Comparison of ENCODE assay signal across 2 fruit fly cellular contexts in genomic region chrX:17493635-17494296, dm6.
TF ChIP-seq lines count a peak whose summit lies in the region.

No protein-coding gene starts in this region.

TF ChIP-seq in whole organism, embryonic, 481 proteins besides CTCF, POLR2A, EP300 and RAD21 (continued from another document):
- no peak for TF ChIP-seq scrt (GFP tag; optimal IDR thresholded peaks at IDR 0.05; lab: Kevin White, UChicago)
- TF ChIP-seq peb (GFP tag; IDR thresholded peaks at IDR 0.05; lab: Robert Waterston, UW) = no peak
- peak; percentile 20 for TF ChIP-seq CG2712 (tag; optimal IDR thresholded peaks at IDR 0.05; lab: Kevin White, UChicago)
- TF ChIP-seq gem (tag; optimal IDR thresholded peaks at IDR 0.05; lab: Kevin White, UChicago) = peak; percentile 17
- peak; percentile 26; the same call in 1 of the 3 replicates for TF ChIP-seq CG16813 (GFP tag; IDR thresholded peaks at IDR 0.05; lab: Robert Waterston, UW; ENCODE audit: partially characterized antibody)
- TF ChIP-seq gce (GFP tag; IDR thresholded peaks at IDR 0.05; lab: Robert Waterston, UW) = no peak
- TF ChIP-seq CG6813 (GFP tag; optimal IDR thresholded peaks at IDR 0.05; lab: Kevin White, UChicago) = no peak
- TF ChIP-seq CG6254 (GFP tag; optimal IDR thresholded peaks at IDR 0.05; lab: Kevin White, UChicago) = no peak
- TF ChIP-seq Dek (tag; optimal IDR thresholded peaks at IDR 0.05; lab: Kevin White, UChicago) = no peak
- no peak for TF ChIP-seq CG17829 (tag; optimal IDR thresholded peaks at IDR 0.05; lab: Kevin White, UChicago)
- no peak for TF ChIP-seq fru (optimal IDR thresholded peaks at IDR 0.05; lab: Kevin White, UChicago)
- no peak for TF ChIP-seq Hr51 (GFP tag; optimal IDR thresholded peaks at IDR 0.05; lab: Kevin White, UChicago)
- TF ChIP-seq eyg (GFP tag; optimal IDR thresholded peaks at IDR 0.05; lab: Kevin White, UChicago) = no peak
- no peak for TF ChIP-seq CG32767 (GFP tag; IDR thresholded peaks at IDR 0.05; lab: Robert Waterston, UW)
- TF ChIP-seq vvl (GFP tag; IDR thresholded peaks at IDR 0.05; lab: Robert Waterston, UW) = no peak
- TF ChIP-seq chinmo (GFP tag; IDR thresholded peaks at IDR 0.05; lab: Robert Waterston, UW; ENCODE audit: partially characterized antibody) = 0 out of 4 replicates have a peak, but pooled peaks have one; percentile 48
- no peak for TF ChIP-seq lbe (GFP tag; optimal IDR thresholded peaks at IDR 0.05; lab: Kevin White, UChicago)
- TF ChIP-seq D19B (GFP tag; optimal IDR thresholded peaks at IDR 0.05; lab: Kevin White, UChicago) = peak; percentile 56
- peak; percentile 58 for TF ChIP-seq HLH4C (GFP tag; IDR thresholded peaks at IDR 0.05; lab: Robert Waterston, UW; ENCODE audit: partially characterized antibody)
- TF ChIP-seq nau (GFP tag; optimal IDR thresholded peaks at IDR 0.05; lab: Kevin White, UChicago) = no peak

TF ChIP-seq in whole organism, prepupa, 60 proteins besides CTCF, POLR2A, EP300 and RAD21 (continued from another document):
- TF ChIP-seq ss (GFP tag; optimal IDR thresholded peaks at IDR 0.05; lab: Kevin White, UChicago) (peak; percentile 25 to 61), acj6 (GFP tag; optimal IDR thresholded peaks at IDR 0.05; lab: Kevin White, UChicago) (peak; percentile 60), spab (GFP tag; optimal IDR thresholded peaks at IDR 0.05; lab: Kevin White, UChicago) (peak; percentile 1), CG3919 (GFP tag; optimal IDR thresholded peaks at IDR 0.05; lab: Kevin White, UChicago) (peak; percentile 41), svp (GFP tag; lab: Kevin White, UChicago) (peak; percentile 78), CG6854 (GFP tag; optimal IDR thresholded peaks at IDR 0.05; lab: Kevin White, UChicago) (no peak), Hr38 (GFP tag; optimal IDR thresholded peaks at IDR 0.05; lab: Kevin White, UChicago) (no peak), achi (GFP tag; optimal IDR thresholded peaks at IDR 0.05; lab: Kevin White, UChicago) (peak; percentile 51), Sox102F (GFP tag; optimal IDR thresholded peaks at IDR 0.05; lab: Kevin White, UChicago) (peak; percentile 45), Ets96B (tag; optimal IDR thresholded peaks at IDR 0.05; lab: Kevin White, UChicago) (peak; percentile 49), esn (GFP tag; optimal IDR thresholded peaks at IDR 0.05; lab: Kevin White, UChicago) (peak; percentile 60), CG8119 (GFP tag; IDR thresholded peaks at IDR 0.05; lab: Robert Waterston, UW) (0 out of 3 replicates have a peak, but pooled peaks have one; percentile 25), topi (GFP tag; optimal IDR thresholded peaks at IDR 0.05; lab: Kevin White, UChicago) (peak; percentile 55), Smox (GFP tag; optimal IDR thresholded peaks at IDR 0.05; lab: Kevin White, UChicago) (peak; percentile 10), CG32006 (GFP tag; optimal IDR thresholded peaks at IDR 0.05; lab: Kevin White, UChicago) (peak; percentile 63), CG1621 (tag; optimal IDR thresholded peaks at IDR 0.05; lab: Kevin White, UChicago) (peak; percentile 31), CG8319 (GFP tag; optimal IDR thresholded peaks at IDR 0.05; lab: Kevin White, UChicago) (no peak), Blimp-1 (GFP tag; optimal IDR thresholded peaks at IDR 0.05; lab: Kevin White, UChicago) (peak; percentile 19), eg (GFP tag; IDR thresholded peaks at IDR 0.05; lab: Robert Waterston, UW) (peak; percentile 68), CG3032 (tag; optimal IDR thresholded peaks at IDR 0.05; lab: Kevin White, UChicago) (peak; percentile 45), CG10669 (GFP tag; optimal IDR thresholded peaks at IDR 0.05; lab: Kevin White, UChicago) (peak; percentile 66), CG16779 (tag; optimal IDR thresholded peaks at IDR 0.05; lab: Kevin White, UChicago) (no peak), net (GFP tag; optimal IDR thresholded peaks at IDR 0.05; lab: Kevin White, UChicago) (no peak), CG6792 (GFP tag; optimal IDR thresholded peaks at IDR 0.05; lab: Kevin White, UChicago) (peak; percentile 46), dac (GFP tag; optimal IDR thresholded peaks at IDR 0.05; lab: Kevin White, UChicago) (peak; percentile 12), CG11762 (GFP tag; optimal IDR thresholded peaks at IDR 0.05; lab: Kevin White, UChicago; ENCODE audit: insufficient read depth) (peak; percentile 26), CG6808 (GFP tag; optimal IDR thresholded peaks at IDR 0.05; lab: Kevin White, UChicago) (peak; percentile 18), Ets21C (GFP tag; optimal IDR thresholded peaks at IDR 0.05; lab: Kevin White, UChicago) (peak; percentile 20), lz (GFP tag; optimal IDR thresholded peaks at IDR 0.05; lab: Kevin White, UChicago) (peak; percentile 36), CG4318 (GFP tag; optimal IDR thresholded peaks at IDR 0.05; lab: Kevin White, UChicago) (peak; percentile 35), fd59A (GFP tag; optimal IDR thresholded peaks at IDR 0.05; lab: Kevin White, UChicago) (peak; percentile 14), CG6276 (GFP tag; optimal IDR thresholded peaks at IDR 0.05; lab: Kevin White, UChicago) (peak; percentile 32), salr (GFP tag; optimal IDR thresholded peaks at IDR 0.05; lab: Kevin White, UChicago) (peak in 1 of 2 experiments; percentile 36), CG11294 (GFP tag; IDR thresholded peaks at IDR 0.05; lab: Robert Waterston, UW) (peak; percentile 51; the same call in 1 of the 2 replicates), CG9139 (GFP tag; optimal IDR thresholded peaks at IDR 0.05; lab: Kevin White, UChicago) (no peak), Lpt (GFP tag; optimal IDR thresholded peaks at IDR 0.05; lab: Kevin White, UChicago) (no peak), dsx (GFP tag; optimal IDR thresholded peaks at IDR 0.05; lab: Kevin White, UChicago; ENCODE audit: poor library complexity, severe bottlenecking) (peak; percentile 26), fd85E (GFP tag; optimal IDR thresholded peaks at IDR 0.05; lab: Kevin White, UChicago) (no peak)
